Worm (Caenorhabditis elegans) whole organism, L3 larva: Measurements from ENCODE around the gene F56A11.4.

Source experiments
- aly-2 ChIP-seq: fragments of 150-350 bp; optimal IDR thresholded peaks from 2 replicates; lab custom pipeline; 2014; ENCODE audit warnings: missing biosample characterization, missing genetic modification characterization
- ama-1 ChIP-seq: fragments of 150-350 bp; optimal IDR thresholded peaks from 2 replicates; lab custom pipeline; 2018
- ceh-16 ChIP-seq: sonication (generic microtip); optimal IDR thresholded peaks from 2 replicates; lab custom pipeline; 2017; ENCODE audit warnings: missing biosample characterization, missing genetic modification characterization
- daf-12 ChIP-seq: fragments of 150-350 bp; optimal IDR thresholded peaks from 2 replicates; lab custom pipeline; 2014; ENCODE audit warnings: missing biosample characterization, missing genetic modification reagents, missing genetic modification characterization
- eor-1 ChIP-seq, 2 experiments: fragments of 150-350 bp; optimal IDR thresholded peaks; 2 replicates each; lab custom pipeline; 2014 to 2018; ENCODE audit warnings: missing biosample characterization in 2 of 2, missing genetic modification characterization in 2 of 2
- nfya-1 ChIP-seq: sonication (generic microtip); optimal IDR thresholded peaks from 2 replicates; lab custom pipeline; 2017; ENCODE audit warnings: missing genetic modification characterization, mild to moderate bottlenecking, missing compliant biosample characterization, antibody characterized with exemption, moderate library complexity; ENCODE audit not compliant: insufficient read depth
- nhr-77 ChIP-seq: fragments of 150-350 bp; optimal IDR thresholded peaks from 2 replicates; lab custom pipeline; 2014; ENCODE audit warnings: missing biosample characterization, missing genetic modification characterization
- pha-4 ChIP-seq: fragments of 150-350 bp; optimal IDR thresholded peaks from 2 replicates; lab custom pipeline; 2014; ENCODE audit warnings: missing biosample characterization, missing genetic modification reagents, missing genetic modification characterization
- snpc-4 ChIP-seq: fragments of 150-350 bp; optimal IDR thresholded peaks from 2 replicates; lab custom pipeline; 2014; ENCODE audit warnings: missing biosample characterization, missing genetic modification characterization
- tbx-2 ChIP-seq: sonication (generic microtip); optimal IDR thresholded peaks from 2 replicates; lab custom pipeline; 2016; ENCODE audit warnings: mild to moderate bottlenecking, missing genetic modification characterization, missing compliant biosample characterization
- unc-62 ChIP-seq: fragments of 150-350 bp; sonication (generic microtip); optimal IDR thresholded peaks from 4 replicates; lab custom pipeline; 2014; ENCODE audit warnings: missing biosample characterization, missing genetic modification reagents, missing genetic modification characterization

DNA sequence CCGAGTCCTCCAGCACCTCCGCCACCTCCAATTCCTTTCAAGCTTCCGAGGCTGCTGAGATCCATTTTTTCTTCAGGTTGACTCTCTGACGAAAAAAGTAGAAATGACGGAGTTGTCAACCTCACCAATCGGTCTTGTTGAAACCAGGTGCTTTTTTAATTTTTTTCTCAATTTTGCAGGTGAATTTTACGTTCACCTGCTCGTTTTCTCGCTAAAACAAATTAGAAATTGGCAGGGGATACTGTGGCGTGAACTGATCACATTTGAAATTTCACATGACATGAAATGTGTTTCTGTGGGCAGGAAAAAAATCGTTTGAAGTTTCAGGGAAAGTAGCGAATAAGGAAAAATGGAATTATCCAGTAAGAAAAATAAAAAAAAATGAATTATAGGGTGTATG lies 44.3 kb downstream of the F56A11.4 start, which contains the start of gene C18H7.6:
- TF ChIP-seq nhr-77, result no peak
- no peak for TF ChIP-seq ama-1
- TF ChIP-seq snpc-4 (tag; lab: Kevin White, UChicago), result no peak
- TF ChIP-seq daf-12 (tag; lab: Kevin White, UChicago), result no peak
- TF ChIP-seq pha-4 (tag; lab: Kevin White, UChicago), result no peak
- no peak for TF ChIP-seq nfya-1 (tag; lab: Kevin White, UChicago)
- no peak for TF ChIP-seq ceh-16
- TF ChIP-seq aly-2 (tag; lab: Kevin White, UChicago), result no peak
- no peak for TF ChIP-seq tbx-2 (tag; lab: Kevin White, UChicago)
- no peak for TF ChIP-seq eor-1 (tag; optimal IDR thresholded peaks at IDR 0.05; lab: Kevin White, UChicago)
- TF ChIP-seq unc-62 (GFP tag; lab: Kevin White, UChicago), result no peak
